Worm (Caenorhabditis elegans): ENCODE results near the gene cest-2.1.

ce11 chrV:14133002-14133763 lies 38.1 kb downstream of the cest-2.1 start:
- no peak for TF ChIP-seq ceh-34 (tag; optimal IDR thresholded peaks at IDR 0.05)
- no peak for TF ChIP-seq unc-3 (GFP tag; conservative IDR thresholded peaks at IDR 0.05)
- TF ChIP-seq unc-3 (tag; optimal IDR thresholded peaks at IDR 0.05): no peak
- no peak for TF ChIP-seq ama-1 (optimal IDR thresholded peaks at IDR 0.05)
- TF ChIP-seq pag-3 (tag; optimal IDR thresholded peaks at IDR 0.05; ENCODE audit: borderline replicate concordance): no peak
- no peak for TF ChIP-seq lin-11 (tag; optimal IDR thresholded peaks at IDR 0.05)

Measured in whole organism, late embryonic.